Worm (Caenorhabditis elegans) whole organism, L1 larva: ENCODE measurements around the gene lgg-2.
A peak's percentile ranks its signal among the peaks of the same experiment; 100 is the strongest.

Experiments used
- C04F5.9 ChIP-seq: sonication (generic microtip); optimal IDR thresholded peaks from 2 replicates; lab custom pipeline; 2016; ENCODE audit warnings: missing genetic modification characterization, missing compliant biosample characterization
- F16B12.6 ChIP-seq: fragments of 150-350 bp; optimal IDR thresholded peaks from 2 replicates; lab custom pipeline; 2014; ENCODE audit warnings: missing biosample characterization, missing genetic modification characterization
- aha-1 ChIP-seq: fragments of 150-350 bp; optimal IDR thresholded peaks from 2 replicates; lab custom pipeline; 2014; ENCODE audit warnings: missing biosample characterization, missing genetic modification characterization
- alr-1 ChIP-seq: fragments of 200-800 bp; sonication (Bioruptor generic); optimal IDR thresholded peaks from 2 replicates; lab custom pipeline; 2018; ENCODE audit warnings: borderline replicate concordance, mild to moderate bottlenecking, missing genetic modification characterization, missing compliant biosample characterization
- aly-2 ChIP-seq: fragments of 150-350 bp; optimal IDR thresholded peaks from 2 replicates; lab custom pipeline; 2014; ENCODE audit warnings: missing biosample characterization, missing genetic modification characterization
- ama-1 ChIP-seq: fragments of 150-350 bp; optimal IDR thresholded peaks from 2 replicates; lab custom pipeline; 2014
- ceh-63 ChIP-seq: fragments of 200-800 bp; sonication (Bioruptor generic); optimal IDR thresholded peaks from 2 replicates; lab custom pipeline; 2018; ENCODE audit warnings: mild to moderate bottlenecking, missing genetic modification characterization, missing compliant biosample characterization
- ceh-82 ChIP-seq, 3 experiments: fragments of 150-350 bp in 1 of 3; sonication (generic microtip) in 2 of 3; optimal IDR thresholded peaks; 2 replicates each; lab custom pipeline; 2014 to 2017; ENCODE audit warnings: missing biosample characterization in 3 of 3, missing genetic modification characterization in 3 of 3
- ceh-90 ChIP-seq: sonication (generic microtip); optimal IDR thresholded peaks from 2 replicates; lab custom pipeline; 2016; ENCODE audit warnings: missing genetic modification characterization, missing compliant biosample characterization
- dsc-1 ChIP-seq: sonication (generic microtip); optimal IDR thresholded peaks from 2 replicates; lab custom pipeline; 2016; ENCODE audit warnings: mild to moderate bottlenecking, missing genetic modification characterization, missing compliant biosample characterization
- efl-1 ChIP-seq, 4 experiments: fragments of 150-350 bp; optimal IDR thresholded peaks in 3 of 4; peaks in 1 of 4; 1 replicate in 1 of 4; 2 replicates in 3 of 4; lab custom pipeline; 2014; ENCODE audit warnings: missing biosample characterization in 2 of 4, missing genetic modification characterization in 2 of 4, missing genetic modification reagents in 2 of 4
- efl-3 ChIP-seq: fragments of 200-800 bp; sonication (Bioruptor generic); optimal IDR thresholded peaks from 2 replicates; lab custom pipeline; 2018; ENCODE audit warnings: mild to moderate bottlenecking, missing genetic modification characterization, missing compliant biosample characterization
- elt-2 ChIP-seq: sonication (generic microtip); optimal IDR thresholded peaks from 2 replicates; lab custom pipeline; 2016; ENCODE audit warnings: missing genetic modification characterization, mild to moderate bottlenecking, inconsistent platforms, missing compliant biosample characterization, missing genetic modification reagents
- elt-3 ChIP-seq, 6 experiments: fragments of 150-350 bp in 1 of 6; sonication (generic microtip); optimal IDR thresholded peaks; 2 replicates each; lab custom pipeline; 2017 to 2018; ENCODE audit warnings: missing biosample characterization in 6 of 6, missing genetic modification characterization in 6 of 6, inconsistent platforms in 1 of 6
- fkh-10 ChIP-seq: sonication (generic microtip); optimal IDR thresholded peaks from 2 replicates; lab custom pipeline; 2017; ENCODE audit warnings: missing biosample characterization, missing genetic modification reagents, missing genetic modification characterization
- fkh-8 ChIP-seq: sonication (generic microtip); optimal IDR thresholded peaks from 2 replicates; lab custom pipeline; 2016; ENCODE audit warnings: mild to moderate bottlenecking, missing genetic modification characterization, missing compliant biosample characterization
- fos-1 ChIP-seq: fragments of 150-350 bp; optimal IDR thresholded peaks from 2 replicates; lab custom pipeline; 2014; ENCODE audit warnings: missing biosample characterization, missing genetic modification characterization
- grh-1 ChIP-seq: fragments of 200-800 bp; sonication (Bioruptor generic); IDR thresholded peaks from 2 replicates; pipeline ENCODE4 v1.3.6; 2022; ENCODE audit warnings: missing genetic modification reagents, missing genetic modification characterization, missing compliant biosample characterization
- hpl-2 ChIP-seq: fragments of 150-350 bp; optimal IDR thresholded peaks from 2 replicates; lab custom pipeline; 2014; ENCODE audit warnings: missing biosample characterization, missing genetic modification reagents, missing genetic modification characterization
- irx-1 ChIP-seq: sonication (generic microtip); optimal IDR thresholded peaks from 2 replicates; lab custom pipeline; 2016; ENCODE audit warnings: missing genetic modification characterization, missing compliant biosample characterization
- lin-13 ChIP-seq: fragments of 150-350 bp; optimal IDR thresholded peaks from 2 replicates; lab custom pipeline; 2014; ENCODE audit warnings: missing biosample characterization, missing genetic modification reagents, missing genetic modification characterization
- lin-15B ChIP-seq: fragments of 150-350 bp; sonication (generic microtip); optimal IDR thresholded peaks from 3 replicates; lab custom pipeline; 2014; ENCODE audit warnings: missing biosample characterization, missing genetic modification characterization
- lin-35 ChIP-seq, 2 experiments: fragments of 150-350 bp; optimal IDR thresholded peaks; 2 replicates each; lab custom pipeline; 2014; ENCODE audit warnings: missing biosample characterization in 2 of 2, missing genetic modification characterization in 2 of 2, missing genetic modification reagents in 2 of 2
- lsy-2 ChIP-seq, 2 experiments: fragments of 150-350 bp; optimal IDR thresholded peaks; 2 replicates each; lab custom pipeline; 2014; ENCODE audit warnings: missing biosample characterization in 2 of 2, missing genetic modification characterization in 2 of 2
- mab-9 ChIP-seq: fragments of 200-800 bp; sonication (Bioruptor generic); IDR thresholded peaks from 2 replicates; pipeline ENCODE4 v1.3.6; 2022; ENCODE audit warnings: missing genetic modification reagents, missing genetic modification characterization, missing compliant biosample characterization
- mdl-1 ChIP-seq, 2 experiments: fragments of 150-350 bp; optimal IDR thresholded peaks; 2 replicates each; lab custom pipeline; 2014 to 2017; ENCODE audit warnings: missing biosample characterization in 2 of 2, missing genetic modification characterization in 2 of 2, inconsistent platforms in 1 of 2
- mef-2 ChIP-seq: fragments of 150-350 bp; optimal IDR thresholded peaks from 2 replicates; lab custom pipeline; 2014; ENCODE audit warnings: missing biosample characterization, missing genetic modification characterization
- mep-1 ChIP-seq: fragments of 150-350 bp; optimal IDR thresholded peaks from 2 replicates; lab custom pipeline; 2014; ENCODE audit warnings: missing biosample characterization, missing genetic modification characterization
- nhr-19 ChIP-seq: fragments of 200-800 bp; sonication (Bioruptor generic); conservative IDR thresholded peaks from 2 replicates; pipeline ENCODE4 v1.3.6; 2022; ENCODE audit warnings: missing genetic modification characterization, missing compliant biosample characterization
- nhr-20 ChIP-seq: sonication (generic microtip); optimal IDR thresholded peaks from 2 replicates; lab custom pipeline; 2016; ENCODE audit warnings: mild to moderate bottlenecking, missing genetic modification characterization, missing compliant biosample characterization
- nhr-237 ChIP-seq: fragments of 150-350 bp; optimal IDR thresholded peaks from 2 replicates; lab custom pipeline; 2014; ENCODE audit warnings: missing biosample characterization, missing genetic modification characterization
- nhr-28 ChIP-seq: fragments of 150-350 bp; optimal IDR thresholded peaks from 2 replicates; lab custom pipeline; 2014; ENCODE audit warnings: missing biosample characterization, missing genetic modification characterization
- nhr-47 ChIP-seq: sonication (generic microtip); optimal IDR thresholded peaks from 2 replicates; lab custom pipeline; 2016; ENCODE audit warnings: mild to moderate bottlenecking, missing genetic modification characterization, moderate library complexity, missing compliant biosample characterization
- nhr-76 ChIP-seq: sonication (generic microtip); optimal IDR thresholded peaks from 2 replicates; lab custom pipeline; 2017; ENCODE audit warnings: missing biosample characterization, missing genetic modification characterization
- nhr-84 ChIP-seq: sonication (generic microtip); optimal IDR thresholded peaks from 2 replicates; lab custom pipeline; 2017; ENCODE audit warnings: missing biosample characterization, missing genetic modification characterization
- nhr-85 ChIP-seq: sonication (generic microtip); peaks from one replicate; lab custom pipeline; 2016; ENCODE audit warnings: missing genetic modification characterization, inconsistent platforms, missing compliant biosample characterization
- nhr-90 ChIP-seq: sonication (generic microtip); optimal IDR thresholded peaks from 2 replicates; lab custom pipeline; 2016; ENCODE audit warnings: mild to moderate bottlenecking, missing genetic modification characterization, missing compliant biosample characterization; ENCODE audit not compliant: poor library complexity
- pax-3 ChIP-seq: fragments of 200-800 bp; sonication (Bioruptor generic); optimal IDR thresholded peaks from 2 replicates; lab custom pipeline; 2018; ENCODE audit warnings: mild to moderate bottlenecking, missing genetic modification characterization, moderate library complexity, missing compliant biosample characterization
- sox-4 ChIP-seq: sonication (generic microtip); optimal IDR thresholded peaks from 2 replicates; lab custom pipeline; 2016; ENCODE audit warnings: missing genetic modification characterization, missing compliant biosample characterization
- sptf-1 ChIP-seq: fragments of 150-350 bp; optimal IDR thresholded peaks from 2 replicates; lab custom pipeline; 2014; ENCODE audit warnings: missing biosample characterization, missing genetic modification characterization
- swsn-7 ChIP-seq: sonication (generic microtip); optimal IDR thresholded peaks from 2 replicates; lab custom pipeline; 2016; ENCODE audit warnings: missing genetic modification characterization, missing compliant biosample characterization
- tbx-2 ChIP-seq: sonication (generic microtip); optimal IDR thresholded peaks from 2 replicates; lab custom pipeline; 2016; ENCODE audit warnings: missing genetic modification characterization, missing compliant biosample characterization
- tlp-1 ChIP-seq: fragments of 150-350 bp; optimal IDR thresholded peaks from 2 replicates; lab custom pipeline; 2014; ENCODE audit warnings: missing biosample characterization, missing genetic modification characterization
- unc-62 ChIP-seq: fragments of 150-350 bp; optimal IDR thresholded peaks from 2 replicates; lab custom pipeline; 2014; ENCODE audit warnings: missing biosample characterization, missing genetic modification reagents, missing genetic modification characterization
- unc-86 ChIP-seq: sonication (generic microtip); optimal IDR thresholded peaks from 2 replicates; lab custom pipeline; 2016; ENCODE audit warnings: missing genetic modification characterization, missing compliant biosample characterization
- vab-15 ChIP-seq: sonication (generic microtip); optimal IDR thresholded peaks from 2 replicates; lab custom pipeline; 2017; ENCODE audit warnings: missing genotype, mild to moderate bottlenecking, missing genetic modification characterization, missing compliant biosample characterization
- xbp-1 ChIP-seq: sonication (generic microtip); optimal IDR thresholded peaks from 2 replicates; lab custom pipeline; 2016; ENCODE audit warnings: missing genetic modification characterization, missing compliant biosample characterization
- ztf-4 ChIP-seq: fragments of 150-350 bp; optimal IDR thresholded peaks from 2 replicates; lab custom pipeline; 2014; ENCODE audit warnings: missing biosample characterization, missing genetic modification characterization

lgg-2 gene

ce11 chrIV:10970333-10970732, 34.6 kb upstream of the lgg-2 start (continued):
- TF ChIP-seq aly-2: no peak

ce11 chrIV:10966359-10966758, 30.7 kb upstream of the lgg-2 start, which contains the start of the genes aqp-3 and Y69E1A.8:
aqp-3 (minus strand) TSS chrIV:10966459.
Y69E1A.8 (plus strand) TSS chrIV:10966604.
- TF ChIP-seq ceh-63 (GFP tag; lab: Kevin White, UChicago) (no peak), nhr-76 (tag; lab: Kevin White, UChicago) (no peak), aha-1 (tag; lab: Kevin White, UChicago) (no peak), mdl-1 (tag; optimal IDR thresholded peaks at IDR 0.05; lab: Kevin White, UChicago) (no peak), pax-3 (tag; lab: Kevin White, UChicago) (no peak), fkh-10 (no peak), C04F5.9 (tag; lab: Kevin White, UChicago) (no peak), nhr-237 (tag; lab: Kevin White, UChicago) (no peak), nhr-85 (tag; lab: Kevin White, UChicago) (no peak), nhr-47 (tag; lab: Kevin White, UChicago) (no peak), ztf-4 (tag; lab: Kevin White, UChicago) (no peak), fos-1 (tag; lab: Kevin White, UChicago) (no peak), lin-15B (tag; lab: Kevin White, UChicago) (no peak), mab-9 (GFP tag; lab: Robert Waterston, UW) (no peak), lsy-2 (tag; optimal IDR thresholded peaks at IDR 0.05; lab: Kevin White, UChicago) (no peak), alr-1 (tag; lab: Kevin White, UChicago) (no peak), ama-1 (no peak), efl-1 (optimal IDR thresholded peaks at IDR 0.05; lab: Kevin White, UChicago) (no peak), efl-1 (GFP tag; optimal IDR thresholded peaks at IDR 0.05 in 1 of 2; lab: Kevin White, UChicago) (no peak)

DNA sequence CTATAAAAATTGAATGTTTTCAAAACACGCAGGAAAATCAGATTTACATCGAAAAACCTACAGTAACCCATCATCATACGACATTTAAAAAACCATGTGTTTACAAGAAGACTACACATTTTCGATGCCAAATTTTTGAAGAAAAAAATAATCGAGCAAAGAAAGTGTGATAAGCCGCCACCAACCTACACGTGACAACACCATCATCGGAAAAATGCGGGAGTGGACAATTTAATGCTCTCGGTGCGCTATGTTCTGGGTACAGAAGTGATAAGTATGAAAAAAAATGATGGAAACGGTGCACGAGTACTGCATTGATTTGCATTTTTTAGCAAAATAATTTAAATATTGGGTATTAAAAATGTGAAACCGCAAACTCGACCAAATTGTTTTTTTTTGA, 29.0 kb upstream of the lgg-2 start:
- no peak for TF ChIP-seq efl-3 (GFP tag; lab: Kevin White, UChicago)
- TF ChIP-seq unc-86 (tag; lab: Kevin White, UChicago): no peak
- no peak for TF ChIP-seq nhr-84 (tag; lab: Kevin White, UChicago)
- no peak for TF ChIP-seq pax-3 (tag; lab: Kevin White, UChicago)
- no peak for TF ChIP-seq tlp-1
- no peak for TF ChIP-seq elt-3 (tag; optimal IDR thresholded peaks at IDR 0.05; lab: Kevin White, UChicago)
- peak; percentile 86 for TF ChIP-seq elt-2 (tag; lab: Kevin White, UChicago)
- no peak for TF ChIP-seq nhr-28 (tag; lab: Kevin White, UChicago)
- TF ChIP-seq hpl-2 (GFP tag; lab: Kevin White, UChicago): no peak
- TF ChIP-seq mdl-1 (tag; optimal IDR thresholded peaks at IDR 0.05; lab: Kevin White, UChicago): peak in 1 of 2 experiments; percentile 9
- no peak for TF ChIP-seq nhr-237 (tag; lab: Kevin White, UChicago)
- TF ChIP-seq tbx-2 (tag; lab: Kevin White, UChicago): no peak
- no peak for TF ChIP-seq irx-1 (tag; lab: Kevin White, UChicago)
- no peak for TF ChIP-seq swsn-7 (tag; lab: Kevin White, UChicago)
- TF ChIP-seq ceh-63 (GFP tag; lab: Kevin White, UChicago): no peak
- TF ChIP-seq F16B12.6 (tag; lab: Kevin White, UChicago): no peak
- no peak for TF ChIP-seq vab-15
- no peak for TF ChIP-seq mab-9 (GFP tag; lab: Robert Waterston, UW)
- TF ChIP-seq ztf-4 (tag; lab: Kevin White, UChicago): no peak
- TF ChIP-seq fos-1 (tag; lab: Kevin White, UChicago): no peak
- no peak for TF ChIP-seq lin-13 (GFP tag; lab: Kevin White, UChicago)
- TF ChIP-seq sptf-1 (tag; lab: Kevin White, UChicago): no peak
- no peak for TF ChIP-seq unc-62
- TF ChIP-seq lin-35 (GFP tag; optimal IDR thresholded peaks at IDR 0.05; lab: Kevin White, UChicago): peak in 1 of 2 experiments; percentile 39
- no peak for TF ChIP-seq grh-1
- TF ChIP-seq fkh-8 (tag; lab: Kevin White, UChicago): no peak
- TF ChIP-seq nhr-19 (GFP tag; lab: Robert Waterston, UW): no peak
- TF ChIP-seq mef-2 (tag; lab: Kevin White, UChicago): no peak
- TF ChIP-seq xbp-1 (tag; lab: Kevin White, UChicago): no peak
- TF ChIP-seq aly-2: no peak
- no peak for TF ChIP-seq ceh-90
- TF ChIP-seq efl-1 (optimal IDR thresholded peaks at IDR 0.05; lab: Kevin White, UChicago): no peak
- TF ChIP-seq efl-1 (GFP tag; optimal IDR thresholded peaks at IDR 0.05 in 1 of 2; lab: Kevin White, UChicago): peak in 1 of 2 experiments; percentile 16
- no peak for TF ChIP-seq sox-4
- no peak for TF ChIP-seq mep-1
- TF ChIP-seq ceh-82 (tag; optimal IDR thresholded peaks at IDR 0.05; lab: Kevin White, UChicago): no peak
- TF ChIP-seq nhr-20 (tag; lab: Kevin White, UChicago): peak; percentile 2
- TF ChIP-seq fkh-10: no peak
- no peak for TF ChIP-seq dsc-1 (tag; lab: Kevin White, UChicago)
- no peak for TF ChIP-seq nhr-90 (tag; lab: Kevin White, UChicago)
